Worm (Caenorhabditis elegans): ENCODE results near the gene cyp-34A5.

Gene cyp-34A5

DNA sequence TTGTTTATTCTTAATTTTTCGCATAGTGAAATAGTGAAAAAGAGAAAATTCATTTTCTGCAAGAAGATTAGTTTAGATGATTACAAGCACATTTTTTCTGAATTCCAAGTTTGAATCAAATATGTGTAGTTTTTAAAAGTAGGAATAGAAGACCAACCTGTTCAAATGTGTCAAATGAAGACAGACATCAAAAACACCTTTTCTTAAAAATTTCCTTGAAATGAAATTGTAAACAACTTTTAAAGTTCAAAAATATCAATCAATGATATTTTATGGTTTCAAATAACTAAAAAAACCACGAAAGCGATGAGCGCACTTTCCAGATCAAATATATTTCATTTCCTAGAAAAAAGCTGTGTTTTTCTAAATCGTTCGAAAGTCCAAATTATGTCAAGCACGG is 24.2 kb upstream of the cyp-34A5 start, which contains the start of gene nlp-30:
nlp-30 (plus strand) TSS at position 301 of the 400 bp plus-strand sequence.
- TF ChIP-seq rec-8 (tag; optimal IDR thresholded peaks at IDR 0.05) (no peak), Y53G8AR.9 (GFP tag; conservative IDR thresholded peaks at IDR 0.05) (no peak), ceh-91 (GFP tag; IDR thresholded peaks at IDR 0.05) (no peak), F49E8.2 (tag; optimal IDR thresholded peaks at IDR 0.05; ENCODE audit: insufficient read depth) (no peak), nhr-90 (tag; optimal IDR thresholded peaks at IDR 0.05) (no peak), Y79H2A.3 (GFP tag; conservative IDR thresholded peaks at IDR 0.05) (no peak), hlh-26 (GFP tag; conservative IDR thresholded peaks at IDR 0.05) (no peak), K11D2.4 (GFP tag; IDR thresholded peaks at IDR 0.05) (no peak), lir-1 (GFP tag; conservative IDR thresholded peaks at IDR 0.05) (no peak)

DNA sequence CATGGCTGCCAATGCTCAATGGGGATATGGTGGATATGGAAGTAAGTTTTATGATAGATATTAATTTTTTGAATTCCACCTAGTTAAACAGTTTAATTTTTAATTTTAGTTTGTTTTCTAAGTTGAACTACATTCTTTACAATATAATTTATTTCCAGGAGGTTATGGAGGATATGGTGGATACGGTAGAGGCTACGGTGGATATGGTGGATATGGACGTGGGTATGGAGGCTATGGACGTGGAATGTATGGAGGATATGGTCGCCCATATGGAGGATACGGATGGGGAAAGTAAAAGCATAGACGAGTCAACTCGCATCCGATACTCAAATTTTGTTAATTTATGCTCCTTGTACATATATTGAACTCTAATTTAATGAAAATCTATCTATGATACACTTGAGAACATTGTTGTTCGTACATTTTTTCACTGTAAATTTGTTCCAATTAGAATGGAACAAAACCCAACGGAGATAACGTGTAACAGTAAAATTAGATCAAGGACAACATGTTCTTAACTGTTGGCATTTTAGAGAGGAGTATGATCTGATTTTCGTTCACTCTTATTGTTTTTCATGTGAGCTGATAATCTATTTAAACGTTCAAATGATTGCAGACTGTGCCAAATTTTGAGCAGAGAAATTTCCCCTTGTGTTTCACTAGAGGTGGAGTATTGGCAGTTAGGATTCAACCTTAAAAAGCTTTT is 22.9 kb upstream of the cyp-34A5 start:
- no peak for TF ChIP-seq K12H6.12 (tag; optimal IDR thresholded peaks at IDR 0.05)
- no peak for TF ChIP-seq fkh-3 (tag; optimal IDR thresholded peaks at IDR 0.05)
- no peak for TF ChIP-seq zim-3 (tag; optimal IDR thresholded peaks at IDR 0.05)
- TF ChIP-seq ceh-91 (GFP tag; IDR thresholded peaks at IDR 0.05) = no peak
- no peak for TF ChIP-seq mes-4 (tag; optimal IDR thresholded peaks at IDR 0.05)
- TF ChIP-seq nfya-1 (tag; optimal IDR thresholded peaks at IDR 0.05; ENCODE audit: borderline replicate concordance, insufficient read depth) = no peak
- TF ChIP-seq B0035.1 (tag; optimal IDR thresholded peaks at IDR 0.05) = no peak
- no peak for TF ChIP-seq ceh-27 (GFP tag; optimal IDR thresholded peaks at IDR 0.05)
- TF ChIP-seq Y79H2A.3 (GFP tag; conservative IDR thresholded peaks at IDR 0.05) = no peak
- TF ChIP-seq hlh-26 (GFP tag; conservative IDR thresholded peaks at IDR 0.05) = no peak
- no peak for TF ChIP-seq C17E4.6 (GFP tag; IDR thresholded peaks at IDR 0.05)
- TF ChIP-seq Y67H2A.10 (GFP tag; conservative IDR thresholded peaks at IDR 0.05) = no peak
- TF ChIP-seq let-526 (GFP tag; IDR thresholded peaks at IDR 0.05) = no peak
- no peak for TF ChIP-seq ceh-100 (GFP tag; IDR thresholded peaks at IDR 0.05)
- no peak for TF ChIP-seq bed-2 (GFP tag; IDR thresholded peaks at IDR 0.05)

DNA sequence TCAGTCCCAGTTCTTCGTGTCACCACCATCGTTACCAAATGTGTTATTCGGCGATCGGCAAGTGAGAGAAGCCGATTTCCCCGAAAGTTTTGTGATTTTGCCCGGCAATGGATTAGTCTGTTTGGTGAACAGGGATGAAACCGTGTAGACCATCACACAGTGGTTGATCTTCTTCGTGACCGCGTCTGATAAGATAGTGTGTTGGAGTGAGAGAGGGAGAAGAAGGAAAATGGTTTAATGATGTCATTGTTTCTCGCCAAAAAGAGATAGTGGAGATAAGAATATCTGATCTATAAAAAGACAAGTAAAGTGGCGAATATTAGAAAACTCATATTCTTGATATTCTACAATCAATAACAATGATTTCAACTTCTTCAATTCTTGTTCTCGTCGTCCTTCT is 22.3 kb upstream of the cyp-34A5 start, which contains the start of gene nlp-31:
nlp-31 (plus strand) TSS at position 237 of the 400 bp plus-strand sequence.
- TF ChIP-seq F55B11.4 (tag; optimal IDR thresholded peaks at IDR 0.05; ENCODE audit: borderline replicate concordance, insufficient read depth) = no peak

DNA sequence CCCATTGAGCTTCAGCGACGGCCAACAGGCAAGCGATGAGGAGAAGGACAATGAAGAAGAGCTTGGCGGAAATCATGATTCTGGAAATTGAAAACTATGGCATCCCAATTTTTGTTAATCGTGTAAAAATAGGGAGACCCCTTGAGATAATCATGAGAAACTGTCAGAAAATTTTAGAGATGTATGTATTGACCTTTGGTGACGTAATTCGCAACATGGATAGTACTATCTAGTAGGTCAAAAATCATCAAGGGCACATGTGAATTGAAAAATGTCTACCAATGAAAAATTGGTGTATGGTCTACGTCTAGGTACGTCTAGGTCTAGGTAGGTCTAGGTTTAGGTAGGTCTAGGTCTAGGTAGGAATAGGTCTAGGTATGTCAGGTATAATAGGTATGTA is 21.5 kb upstream of the cyp-34A5 start, which contains the start of gene nlp-34:
nlp-34 (minus strand) TSS at position 82 of the 400 bp plus-strand sequence.
- TF ChIP-seq egl-44 (GFP tag; IDR thresholded peaks at IDR 0.05) (no peak), lsl-1 (GFP tag; optimal IDR thresholded peaks at IDR 0.05) (no peak), F52B5.7 (tag; optimal IDR thresholded peaks at IDR 0.05) (no peak), hsf-1 (GFP tag; IDR thresholded peaks at IDR 0.05) (no peak), snpc-1.1 (tag; optimal IDR thresholded peaks at IDR 0.05; ENCODE audit: insufficient read depth) (no peak), let-526 (GFP tag; IDR thresholded peaks at IDR 0.05) (no peak), dpff-1 (tag; optimal IDR thresholded peaks at IDR 0.05) (no peak), tbp1 (GFP tag; optimal IDR thresholded peaks at IDR 0.05) (no peak), ama-1 (optimal IDR thresholded peaks at IDR 0.05) (no peak), ama-1 (GFP tag; optimal IDR thresholded peaks at IDR 0.05) (no peak), nhr-120 (GFP tag; IDR thresholded peaks at IDR 0.05) (no peak)
